Fruit fly (Drosophila melanogaster): ENCODE measurements around the gene chm.
A peak's percentile ranks its signal among the peaks of the same experiment; 100 is the strongest.

chm gene

DNA sequence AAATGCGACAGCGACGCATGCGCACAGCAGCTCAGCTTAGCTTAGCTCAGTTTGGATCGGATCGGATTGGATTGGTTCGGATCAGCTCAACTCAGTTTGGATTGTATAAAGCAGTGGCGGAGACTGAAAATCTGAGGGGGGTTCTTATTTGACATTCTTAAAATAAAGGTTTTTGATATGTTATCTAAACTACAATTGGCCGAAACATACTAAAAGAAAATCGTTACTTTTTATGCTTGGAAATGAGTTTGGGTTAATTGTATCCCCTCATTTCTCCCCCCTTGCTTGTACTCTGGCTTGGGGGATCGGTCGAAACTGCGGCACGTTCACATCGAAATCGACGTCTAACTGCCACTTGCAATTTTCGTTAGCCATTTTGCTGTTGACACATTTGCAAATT lies 36.1 kb upstream of the chm start (continued):
- TF ChIP-seq CG14441 (GFP tag; IDR thresholded peaks at IDR 0.05) (peak; percentile 55), Rx (GFP tag; IDR thresholded peaks at IDR 0.05) (peak; percentile 33; the same call in 1 of the 2 replicates), wor (GFP tag; IDR thresholded peaks at IDR 0.05) (0 out of 2 replicates have a peak, but pooled peaks have one; percentile 11), fd102C (GFP tag; optimal IDR thresholded peaks at IDR 0.05) (no peak), gsb (GFP tag; IDR thresholded peaks at IDR 0.05) (no peak), CG12769 (tag; optimal IDR thresholded peaks at IDR 0.05) (no peak), Atf-2 (GFP tag; optimal IDR thresholded peaks at IDR 0.05) (no peak), CG14014 (GFP tag; IDR thresholded peaks at IDR 0.05) (no peak; the same call in 1 of the 2 replicates), CG8765 (GFP tag; IDR thresholded peaks at IDR 0.05) (no peak), CG30403 (GFP tag; optimal IDR thresholded peaks at IDR 0.05) (peak; percentile 2), ap (GFP tag; IDR thresholded peaks at IDR 0.05) (peak; percentile 55), CoRest (tag; optimal IDR thresholded peaks at IDR 0.05) (peak; percentile 4), CG11093 (GFP tag; IDR thresholded peaks at IDR 0.05) (no peak), gcm (GFP tag; optimal IDR thresholded peaks at IDR 0.05) (no peak), Atf3 (GFP tag; optimal IDR thresholded peaks at IDR 0.05) (no peak), CG33213 (GFP tag; optimal IDR thresholded peaks at IDR 0.05) (no peak), CG2199 (GFP tag; IDR thresholded peaks at IDR 0.05) (no peak), Dek (tag; optimal IDR thresholded peaks at IDR 0.05) (no peak), CG10209 (GFP tag; optimal IDR thresholded peaks at IDR 0.05) (no peak), Xbp1 (GFP tag; optimal IDR thresholded peaks at IDR 0.05) (peak; percentile 25), lmd (GFP tag; IDR thresholded peaks at IDR 0.05) (peak; percentile 49), Hr78 (GFP tag; optimal IDR thresholded peaks at IDR 0.05) (no peak), ind (GFP tag; optimal IDR thresholded peaks at IDR 0.05) (peak; percentile 23), CG6813 (GFP tag; optimal IDR thresholded peaks at IDR 0.05) (no peak), CG7987 (GFP tag; optimal IDR thresholded peaks at IDR 0.05) (no peak), tgo (GFP tag; IDR thresholded peaks at IDR 0.05) (peak; percentile 51; the same call in 2 of the 3 replicates), Hsf (GFP tag; optimal IDR thresholded peaks at IDR 0.05) (no peak), mld (GFP tag; IDR thresholded peaks at IDR 0.05; ENCODE audit: partially characterized antibody) (no peak), emc (GFP tag; optimal IDR thresholded peaks at IDR 0.05) (no peak), ci (GFP tag; IDR thresholded peaks at IDR 0.05) (peak; percentile 63; the same call in 2 of the 3 replicates), CG15269 (tag; optimal IDR thresholded peaks at IDR 0.05) (no peak), CG7963 (GFP tag; IDR thresholded peaks at IDR 0.05; ENCODE audit: partially characterized antibody) (no peak), HHEX (GFP tag; optimal IDR thresholded peaks at IDR 0.05) (peak; percentile 1), ssp (GFP tag; IDR thresholded peaks at IDR 0.05) (0 out of 2 replicates have a peak, but pooled peaks have one; percentile 16), ranshi (GFP tag; IDR thresholded peaks at IDR 0.05) (peak; percentile 46; the same call in 1 of the 2 replicates), so (GFP tag; IDR thresholded peaks at IDR 0.05) (peak; percentile 48; the same call in 2 of the 3 replicates), prd (optimal IDR thresholded peaks at IDR 0.05) (no peak), prd (GFP tag; IDR thresholded peaks at IDR 0.05) (peak; percentile 57; the same call in 2 of the 3 replicates), Usf (GFP tag; optimal IDR thresholded peaks at IDR 0.05) (no peak), Nf-YB (GFP tag; optimal IDR thresholded peaks at IDR 0.05) (no peak), Camta (GFP tag; optimal IDR thresholded peaks at IDR 0.05) (no peak), Oli (tag; optimal IDR thresholded peaks at IDR 0.05) (peak; percentile 30), CG2116 (GFP tag; optimal IDR thresholded peaks at IDR 0.05) (no peak), maf-S (GFP tag; optimal IDR thresholded peaks at IDR 0.05) (no peak), onecut (GFP tag; IDR thresholded peaks at IDR 0.05) (0 out of 2 replicates have a peak, but pooled peaks have one; percentile 15), D19A (tag; optimal IDR thresholded peaks at IDR 0.05) (no peak), CG17385 (GFP tag; optimal IDR thresholded peaks at IDR 0.05) (peak; percentile 34), ac (GFP tag; optimal IDR thresholded peaks at IDR 0.05) (no peak), ken (GFP tag; IDR thresholded peaks at IDR 0.05) (0 out of 3 replicates have a peak, but pooled peaks have one; percentile 47), Bdp1 (GFP tag; optimal IDR thresholded peaks at IDR 0.05) (no peak), zfh1 (GFP tag; IDR thresholded peaks at IDR 0.05) (peak; percentile 54; the same call in 1 of the 3 replicates)

Measured in whole organism, embryonic.